Worm (Caenorhabditis elegans): ENCODE measurements around the gene nuo-5.

ce11 chrV:2746404-2746803 lies 47.6 kb downstream of the nuo-5 start:
- TF ChIP-seq flt-1 (GFP tag; IDR thresholded peaks at IDR 0.05) (no peak), tab-1 (GFP tag; IDR thresholded peaks at IDR 0.05) (no peak), cog-1 (tag; optimal IDR thresholded peaks at IDR 0.05) (no peak), ztf-29 (GFP tag; IDR thresholded peaks at IDR 0.05) (no peak), med-1 (GFP tag; optimal IDR thresholded peaks at IDR 0.05; ENCODE audit: insufficient read depth) (no peak), klf-2 (GFP tag; conservative IDR thresholded peaks at IDR 0.05) (no peak)
